Worm (Caenorhabditis elegans): ENCODE results near the gene srh-123.
"Not testable (repeated sequence)": the region's sequence is repeated elsewhere in the genome, so short reads cannot be mapped to it uniquely, and the experiment has no call there.

Gene srh-123

ce11 chrV:17473699-17474098, at the start of gene srh-123:
Gene srh-123 (plus strand): TSS chrV:17473999.
- TF ChIP-seq lsy-2 (tag; optimal IDR thresholded peaks at IDR 0.05) (no peak), ztf-11 (tag; optimal IDR thresholded peaks at IDR 0.05) (no peak), mxl-3 (GFP tag; optimal IDR thresholded peaks at IDR 0.05) (no peak), lin-38 (GFP tag; IDR thresholded peaks at IDR 0.05) (no peak), hmg-1.1 (GFP tag; IDR thresholded peaks at IDR 0.05) (no peak)

DNA sequence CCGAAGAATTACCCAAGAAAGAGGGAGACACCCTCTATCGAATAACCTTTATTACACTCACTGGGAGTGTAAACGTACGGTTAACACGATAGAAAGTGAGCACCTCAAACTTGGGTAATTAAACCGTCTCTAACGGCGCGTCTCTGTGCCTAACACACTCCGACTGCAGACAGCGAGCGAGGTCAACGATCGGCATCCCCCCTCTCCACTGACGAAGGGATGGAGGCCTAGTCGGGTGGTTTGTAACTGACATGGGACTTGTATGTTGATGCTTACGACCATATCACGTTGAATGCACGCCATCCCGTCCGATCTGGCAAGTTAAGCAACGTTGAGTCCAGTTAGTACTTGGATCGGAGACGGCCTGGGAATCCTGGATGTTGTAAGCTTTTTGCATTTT, 45.2 kb upstream of the srh-123 start:
- TF ChIP-seq lim-7 (GFP tag; IDR thresholded peaks at IDR 0.05): peak; percentile 54; the same call in 1 of the 2 replicates
- peak; percentile 77 for TF ChIP-seq Y48G9A.11 (GFP tag; IDR thresholded peaks at IDR 0.05)
- TF ChIP-seq unc-62 (GFP tag; optimal IDR thresholded peaks at IDR 0.05 in 1 of 2): peak in 1 of 2 experiments; percentile 22
- not testable (repeated sequence) for TF ChIP-seq unc-62 (tag; optimal IDR thresholded peaks at IDR 0.05)

DNA sequence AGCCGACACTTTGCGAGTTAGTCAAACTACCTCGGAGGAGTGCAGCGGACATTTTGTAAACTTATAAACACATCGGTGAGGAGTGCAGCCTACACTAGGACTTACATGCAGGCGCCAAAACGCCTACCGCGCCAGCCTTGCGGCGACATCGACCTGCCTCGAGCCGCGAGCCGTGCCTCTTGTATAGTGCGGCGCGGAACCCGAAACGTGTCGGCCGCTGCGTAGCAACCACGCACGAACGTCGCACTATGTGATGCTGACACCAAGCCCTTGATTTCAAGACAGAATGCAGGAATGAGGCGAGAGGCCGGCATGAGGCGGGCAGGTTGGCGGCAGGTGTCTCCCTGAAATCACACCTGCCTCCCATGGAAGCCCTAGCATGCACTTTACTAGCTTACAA, 44.5 kb upstream of the srh-123 start:
- TF ChIP-seq set-16 (GFP tag; IDR thresholded peaks at IDR 0.05) (peak; percentile 84), saeg-2 (GFP tag; IDR thresholded peaks at IDR 0.05) (no peak), fos-1 (tag; optimal IDR thresholded peaks at IDR 0.05) (no peak), daf-8 (GFP tag; IDR thresholded peaks at IDR 0.05) (no peak), hif-1 (tag; optimal IDR thresholded peaks at IDR 0.05) (no peak), ZK337.2 (GFP tag; IDR thresholded peaks at IDR 0.05) (no peak), ceh-32 (tag; optimal IDR thresholded peaks at IDR 0.05; ENCODE audit: poor library complexity) (no peak)

DNA sequence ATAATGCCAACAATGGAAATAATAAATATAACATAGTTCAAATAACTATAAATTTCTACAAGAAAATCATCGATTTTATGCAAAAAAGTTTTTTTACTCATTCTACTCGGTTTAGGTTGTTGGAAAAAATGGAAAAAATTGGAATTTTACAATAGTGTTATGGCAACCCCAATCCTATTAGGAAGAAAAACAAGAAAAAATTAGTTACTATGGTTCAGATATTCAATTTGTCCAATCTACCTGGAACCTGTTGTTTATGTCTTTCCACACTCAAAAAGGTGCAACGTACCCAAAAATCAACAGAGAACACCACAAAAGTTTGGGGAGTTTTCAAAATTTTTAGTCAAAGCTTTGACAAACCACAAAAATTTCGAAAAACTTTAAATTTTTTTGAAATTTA, 43.7 kb upstream of the srh-123 start, which contains the start of gene T27C5.10:
Gene T27C5.10, minus strand, starts transcription at position 101 of the 400 bp plus-strand sequence.
- TF ChIP-seq tag-97 (GFP tag; IDR thresholded peaks at IDR 0.05): no peak
- TF ChIP-seq zip-2 (tag; optimal IDR thresholded peaks at IDR 0.05): no peak
- no peak for TF ChIP-seq mes-2 (tag; optimal IDR thresholded peaks at IDR 0.05; ENCODE audit: poor library complexity, severe bottlenecking)
- TF ChIP-seq zag-1 (tag; optimal IDR thresholded peaks at IDR 0.05): no peak
- no peak for TF ChIP-seq unc-130 (GFP tag; optimal IDR thresholded peaks at IDR 0.05)
- no peak for TF ChIP-seq lin-1 (GFP tag; IDR thresholded peaks at IDR 0.05)
- no peak for TF ChIP-seq lin-39 (tag; optimal IDR thresholded peaks at IDR 0.05)
- TF ChIP-seq nhr-6 (tag; optimal IDR thresholded peaks at IDR 0.05): no peak

DNA sequence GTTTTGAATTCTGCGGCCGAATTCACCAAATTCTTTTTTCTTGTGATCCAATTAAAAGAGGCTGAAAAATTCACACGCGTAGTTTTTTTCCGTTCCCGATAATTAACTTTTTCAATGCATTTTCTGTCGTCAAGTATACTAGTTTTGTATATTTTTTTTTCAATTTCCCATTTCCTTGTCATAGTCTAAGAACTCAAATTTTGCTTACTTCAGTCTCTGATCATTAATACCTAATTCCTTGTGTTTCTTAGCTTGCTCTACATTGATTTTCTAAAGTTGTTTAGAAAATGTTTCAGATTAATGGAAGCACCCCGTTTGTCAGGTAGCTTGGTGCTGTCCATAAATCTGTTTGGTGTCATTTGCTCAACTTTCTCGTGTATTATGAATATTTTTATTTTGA, 42.9 kb upstream of the srh-123 start, which contains the start of gene srbc-27:
Gene srbc-27, plus strand, starts transcription at position 301 of the 400 bp plus-strand sequence.
- TF ChIP-seq mdl-1 (tag; optimal IDR thresholded peaks at IDR 0.05) (no peak), madf-9 (GFP tag; conservative IDR thresholded peaks at IDR 0.05) (no peak), php-3 (GFP tag; IDR thresholded peaks at IDR 0.05) (no peak), lin-15B (tag; optimal IDR thresholded peaks at IDR 0.05) (no peak), daf-12 (tag; optimal IDR thresholded peaks at IDR 0.05) (no peak), tra-1 (GFP tag; IDR thresholded peaks at IDR 0.05) (no peak), nhr-76 (tag; optimal IDR thresholded peaks at IDR 0.05) (no peak), ZK337.2 (GFP tag; IDR thresholded peaks at IDR 0.05) (no peak), zip-2 (tag; optimal IDR thresholded peaks at IDR 0.05) (no peak), unc-39 (tag; optimal IDR thresholded peaks at IDR 0.05) (no peak), hif-1 (tag; optimal IDR thresholded peaks at IDR 0.05) (no peak)

- TF ChIP-seq nhr-77 (tag; optimal IDR thresholded peaks at IDR 0.05) (no peak), ceh-82 (tag; optimal IDR thresholded peaks at IDR 0.05) (no peak), T26A8.4 (GFP tag; IDR thresholded peaks at IDR 0.05) (no peak), lin-38 (GFP tag; IDR thresholded peaks at IDR 0.05) (no peak), mxl-3 (GFP tag; optimal IDR thresholded peaks at IDR 0.05) (no peak), zfp-3 (GFP tag; conservative IDR thresholded peaks at IDR 0.05) (no peak), fkh-10 (GFP tag; optimal IDR thresholded peaks at IDR 0.05) (no peak), gei-8 (GFP tag; optimal IDR thresholded peaks at IDR 0.05) (no peak), hif-1 (tag; optimal IDR thresholded peaks at IDR 0.05) (no peak), dmd-8 (GFP tag; IDR thresholded peaks at IDR 0.05) (no peak)
Observed at ce11 chrV:17436492-17436891, 37.3 kb upstream of the srh-123 start, which contains the start of gene F20E11.18. Gene F20E11.18 (minus strand): TSS chrV:17436592.

Data from whole organism, L4 larva.